Fruit fly (Drosophila melanogaster): Measurements from ENCODE around the gene Pyroxd1.

The Pyroxd1 gene

DNA sequence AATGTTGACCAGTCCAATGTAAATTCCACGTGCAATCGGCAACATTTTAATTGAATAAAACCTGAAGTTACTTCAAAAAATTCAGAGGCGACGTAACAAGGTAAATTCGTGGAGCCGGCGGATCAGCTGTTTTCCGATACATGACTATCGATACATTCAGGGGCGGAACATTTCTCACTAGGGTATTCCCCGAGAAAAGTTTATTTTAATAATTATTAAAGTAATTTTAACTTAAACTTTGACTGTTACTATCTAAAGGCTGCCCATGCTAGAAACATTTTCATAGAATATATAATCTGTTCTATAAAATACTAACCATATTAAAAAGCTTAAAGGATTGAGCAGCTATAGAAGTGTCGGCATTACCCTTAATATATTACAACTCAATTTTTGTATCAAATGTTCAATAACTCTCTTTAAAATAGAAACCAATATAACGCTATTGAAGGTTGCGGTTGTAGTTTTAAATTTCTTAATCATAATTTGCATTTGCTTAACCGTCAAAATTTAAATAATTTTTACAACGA lies 5.9 kb downstream of the Pyroxd1 start, which contains the start of the genes mRpS18B and Kua (continued):
- TF ChIP-seq ranshi (GFP tag; IDR thresholded peaks at IDR 0.05) = peak; percentile 57; the same call in 1 of the 2 replicates
- peak; percentile 38 for TF ChIP-seq CG7556 (GFP tag; optimal IDR thresholded peaks at IDR 0.05)
- no peak for TF ChIP-seq so (GFP tag; IDR thresholded peaks at IDR 0.05)
- TF ChIP-seq ken (GFP tag; IDR thresholded peaks at IDR 0.05) = peak; percentile 71
- peak; percentile 62 for TF ChIP-seq Sox100B (GFP tag; optimal IDR thresholded peaks at IDR 0.05)
- TF ChIP-seq al (GFP tag; IDR thresholded peaks at IDR 0.05) = peak; percentile 42; the same call in 1 of the 2 replicates
- peak; percentile 7 for TF ChIP-seq CG12769 (tag; optimal IDR thresholded peaks at IDR 0.05)
- no peak for TF ChIP-seq CG3726 (GFP tag; IDR thresholded peaks at IDR 0.05)
- TF ChIP-seq CG7928 (GFP tag; optimal IDR thresholded peaks at IDR 0.05) = peak; percentile 48
- TF ChIP-seq Fer1 (GFP tag; optimal IDR thresholded peaks at IDR 0.05) = peak; percentile 26
- TF ChIP-seq CG7987 (GFP tag; optimal IDR thresholded peaks at IDR 0.05) = no peak
- 0 out of 2 replicates have a peak, but pooled peaks have one; percentile 15 for TF ChIP-seq esg (GFP tag; conservative IDR thresholded peaks at IDR 0.05)
- TF ChIP-seq NK7.1 (GFP tag; optimal IDR thresholded peaks at IDR 0.05) = no peak
- TF ChIP-seq gce (GFP tag; IDR thresholded peaks at IDR 0.05) = no peak
- no peak for TF ChIP-seq sc (optimal IDR thresholded peaks at IDR 0.05)
- TF ChIP-seq sc (GFP tag; optimal IDR thresholded peaks at IDR 0.05) = no peak
- TF ChIP-seq CG12104 (GFP tag; optimal IDR thresholded peaks at IDR 0.05) = peak; percentile 51
- peak; percentile 86 for TF ChIP-seq row (GFP tag; IDR thresholded peaks at IDR 0.05)
- no peak for TF ChIP-seq CG1792 (GFP tag; optimal IDR thresholded peaks at IDR 0.05)
- TF ChIP-seq jing (GFP tag; optimal IDR thresholded peaks at IDR 0.05) = no peak
- no peak for TF ChIP-seq CrebB (tag; optimal IDR thresholded peaks at IDR 0.05)
- TF ChIP-seq Dip2 (GFP tag; IDR thresholded peaks at IDR 0.05) = no peak
- peak; percentile 65 for TF ChIP-seq CG14710 (tag; optimal IDR thresholded peaks at IDR 0.05)
- no peak for TF ChIP-seq pita (GFP tag; optimal IDR thresholded peaks at IDR 0.05)
- peak; percentile 28; the same call in 1 of the 3 replicates for TF ChIP-seq B-H1 (GFP tag; IDR thresholded peaks at IDR 0.05)
- TF ChIP-seq emc (GFP tag; optimal IDR thresholded peaks at IDR 0.05) = no peak
- no peak for TF ChIP-seq Kr (GFP tag; optimal IDR thresholded peaks at IDR 0.05)
- no peak for TF ChIP-seq CG5953 (GFP tag; IDR thresholded peaks at IDR 0.05)
- TF ChIP-seq HHEX (GFP tag; optimal IDR thresholded peaks at IDR 0.05) = peak; percentile 35
- TF ChIP-seq CG4854 (GFP tag; optimal IDR thresholded peaks at IDR 0.05) = no peak
- peak; percentile 63 for TF ChIP-seq CG32532 (GFP tag; IDR thresholded peaks at IDR 0.05)
- TF ChIP-seq Deaf1 (tag; optimal IDR thresholded peaks at IDR 0.05) = no peak
- peak; percentile 12 for TF ChIP-seq CG10209 (GFP tag; optimal IDR thresholded peaks at IDR 0.05)
- TF ChIP-seq CG17568 (GFP tag; optimal IDR thresholded peaks at IDR 0.05) = no peak
- TF ChIP-seq HmgZ (tag; optimal IDR thresholded peaks at IDR 0.05) = peak; percentile 47
- TF ChIP-seq gt (GFP tag; IDR thresholded peaks at IDR 0.05) = no peak
- peak in 1 of 3 experiments; percentile 52 for TF ChIP-seq lola (GFP tag; optimal IDR thresholded peaks at IDR 0.05)
- TF ChIP-seq CG7357 (GFP tag; IDR thresholded peaks at IDR 0.05) = no peak
- 0 out of 2 replicates have a peak, but pooled peaks have one; percentile 35 for TF ChIP-seq ttk (GFP tag; IDR thresholded peaks at IDR 0.05)
- peak; percentile 53 for TF ChIP-seq CG8924 (tag; optimal IDR thresholded peaks at IDR 0.05)
- TF ChIP-seq CG13296 (GFP tag; optimal IDR thresholded peaks at IDR 0.05) = peak; percentile 54
- peak; percentile 52 for TF ChIP-seq Ssrp (tag; optimal IDR thresholded peaks at IDR 0.05)
- no peak for TF ChIP-seq danr (GFP tag; IDR thresholded peaks at IDR 0.05)
- no peak for TF ChIP-seq mld (GFP tag; IDR thresholded peaks at IDR 0.05; ENCODE audit: partially characterized antibody)
- TF ChIP-seq fru (optimal IDR thresholded peaks at IDR 0.05) = no peak
- peak; percentile 63 for TF ChIP-seq CG30403 (GFP tag; optimal IDR thresholded peaks at IDR 0.05)
- TF ChIP-seq pb (GFP tag; optimal IDR thresholded peaks at IDR 0.05) = no peak
- no peak for TF ChIP-seq CG30431 (GFP tag; optimal IDR thresholded peaks at IDR 0.05)
- TF ChIP-seq CG17186 (GFP tag; optimal IDR thresholded peaks at IDR 0.05) = no peak
- peak; percentile 71 for TF ChIP-seq CG3847 (GFP tag; IDR thresholded peaks at IDR 0.05)
- TF ChIP-seq Blimp-1 (GFP tag; optimal IDR thresholded peaks at IDR 0.05) = peak; percentile 54
